Fruit fly (Drosophila melanogaster): ENCODE measurements around the gene tinc.
"Not testable (repeated sequence)": the region's sequence is repeated elsewhere in the genome, so short reads cannot be mapped to it uniquely, and the experiment has no call there.

tinc gene

DNA sequence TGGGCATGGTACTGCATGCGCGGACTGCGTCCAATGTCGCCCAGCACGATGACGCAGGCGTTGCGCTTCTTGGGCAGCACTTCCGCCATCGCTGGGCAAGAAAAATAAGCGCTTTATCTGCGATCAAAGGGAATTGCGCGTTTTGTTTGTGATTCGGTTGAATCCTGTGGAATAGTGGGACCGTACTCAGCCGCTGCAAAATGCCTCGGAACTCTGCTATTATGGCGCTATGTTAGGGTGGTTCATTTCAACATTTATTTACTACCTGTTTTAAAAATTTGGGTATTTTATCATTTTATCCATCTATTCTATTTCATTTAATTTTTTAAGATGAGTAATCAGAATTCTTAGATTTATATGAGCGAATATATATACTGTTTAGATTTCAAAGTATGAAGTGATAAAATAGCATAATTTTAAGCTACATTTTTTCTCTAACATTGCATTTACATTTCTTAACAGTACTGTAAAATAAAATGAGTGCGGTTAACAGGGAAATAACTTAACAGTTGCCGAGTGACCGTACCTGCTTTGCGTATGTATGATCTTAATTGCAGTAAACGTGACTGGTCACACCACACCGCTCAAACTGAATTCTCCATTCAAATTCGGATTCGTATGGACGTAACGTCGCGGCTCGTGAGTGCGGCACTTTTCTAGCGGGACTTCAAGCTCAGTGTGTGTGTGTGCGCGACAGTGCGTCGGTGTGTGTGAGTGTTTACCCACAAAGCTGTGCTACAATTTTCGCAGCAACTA lies at the start of gene tinc, which contains the start of gene Alg1:
Gene tinc, plus strand, starts transcription at position 591 of the 756 bp plus-strand sequence.
Gene Alg1, minus strand, starts transcription at position 184 of the 756 bp plus-strand sequence.
- TF ChIP-seq CG8478 (optimal IDR thresholded peaks at IDR 0.05) (no peak), CTCF (optimal IDR thresholded peaks at IDR 0.05) (no peak)

DNA sequence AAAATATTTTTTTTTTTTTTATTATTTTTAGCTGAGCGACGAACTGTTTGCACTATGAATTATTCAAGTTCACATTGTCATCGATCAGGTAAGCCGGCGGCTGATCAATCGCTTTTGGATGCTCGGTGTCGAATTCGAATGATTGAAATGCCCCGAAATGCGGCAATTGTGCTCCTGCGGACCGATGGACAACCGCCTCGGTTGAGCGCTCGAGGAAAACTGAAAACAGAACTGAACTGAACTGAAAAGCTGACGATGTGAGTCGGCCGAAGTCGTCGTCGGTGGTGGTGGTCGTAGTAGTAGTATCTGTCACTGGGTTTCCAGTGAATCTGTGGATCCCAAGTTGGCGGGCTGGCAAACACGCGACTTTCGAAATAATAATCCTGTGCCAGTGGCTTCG lies 49.1 kb upstream of the tinc start:
- no peak for TF ChIP-seq CG8478 (optimal IDR thresholded peaks at IDR 0.05)
- TF ChIP-seq CTCF (optimal IDR thresholded peaks at IDR 0.05) = no peak

DNA sequence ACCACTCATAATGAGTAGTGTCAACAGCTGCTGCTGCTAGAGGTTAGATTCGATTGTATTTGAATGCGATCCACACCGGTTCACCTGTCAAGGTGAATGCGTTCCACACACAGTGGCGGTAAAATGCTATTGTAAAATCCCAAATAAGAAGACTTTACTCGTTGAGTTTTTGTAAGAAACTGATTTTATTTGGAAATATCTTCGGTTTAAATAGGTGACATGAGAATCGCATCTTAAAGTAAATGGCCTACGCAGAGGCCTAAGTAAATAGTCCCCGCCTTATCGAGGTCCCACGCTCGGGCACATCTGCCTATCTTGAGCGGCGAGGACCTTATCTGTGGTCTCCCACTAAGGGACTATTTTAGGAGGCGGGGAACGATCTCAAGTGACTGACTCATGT lies 48.3 kb upstream of the tinc start, which contains the start of gene TyrR:
Gene TyrR, minus strand, starts transcription at position 101 of the 400 bp plus-strand sequence.
- not testable (repeated sequence) for TF ChIP-seq CTCF, CG8478 (optimal IDR thresholded peaks at IDR 0.05)

DNA sequence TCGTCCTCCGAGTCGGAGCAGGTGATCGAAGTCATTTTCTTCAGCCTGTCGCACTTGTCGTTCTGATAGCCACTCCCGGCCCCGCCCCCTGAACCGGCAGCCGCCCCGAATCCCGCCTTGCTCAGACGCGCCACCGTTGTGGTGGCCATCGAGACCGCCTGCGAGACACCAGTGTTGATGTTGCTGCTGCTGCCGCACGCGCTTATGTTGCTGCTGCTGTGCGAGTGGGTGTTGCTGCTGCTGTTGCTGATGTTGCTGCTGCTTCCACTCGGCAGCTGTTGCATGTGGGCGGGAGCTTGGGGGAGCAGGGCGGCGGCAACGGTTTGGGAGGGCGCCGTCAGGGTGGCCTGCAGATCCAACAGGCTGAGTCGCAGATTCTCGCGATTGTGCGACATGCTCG lies 37.4 kb upstream of the tinc start:
- TF ChIP-seq CG8478 (optimal IDR thresholded peaks at IDR 0.05) (no peak), CTCF (optimal IDR thresholded peaks at IDR 0.05) (no peak)

DNA sequence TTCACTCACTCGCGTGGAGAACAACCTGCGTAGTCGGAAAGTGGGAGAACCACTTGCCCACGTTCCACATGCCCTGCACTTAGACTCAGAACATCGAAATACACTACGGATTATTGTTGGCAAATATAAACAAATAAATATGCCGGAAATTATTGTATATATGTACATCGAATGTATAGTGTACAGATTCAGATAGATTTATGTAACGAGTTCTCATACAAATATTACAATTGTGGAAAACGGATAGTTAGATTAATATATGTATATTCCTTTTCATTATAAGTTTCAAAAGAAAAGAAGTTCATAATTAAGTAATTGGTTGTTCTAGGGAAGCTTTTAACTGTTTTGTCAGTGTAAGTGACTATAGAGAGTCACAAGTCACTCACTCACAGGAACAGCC lies 36.8 kb upstream of the tinc start:
- no peak for TF ChIP-seq CTCF (optimal IDR thresholded peaks at IDR 0.05)
- TF ChIP-seq CG8478 (optimal IDR thresholded peaks at IDR 0.05) = no peak

DNA sequence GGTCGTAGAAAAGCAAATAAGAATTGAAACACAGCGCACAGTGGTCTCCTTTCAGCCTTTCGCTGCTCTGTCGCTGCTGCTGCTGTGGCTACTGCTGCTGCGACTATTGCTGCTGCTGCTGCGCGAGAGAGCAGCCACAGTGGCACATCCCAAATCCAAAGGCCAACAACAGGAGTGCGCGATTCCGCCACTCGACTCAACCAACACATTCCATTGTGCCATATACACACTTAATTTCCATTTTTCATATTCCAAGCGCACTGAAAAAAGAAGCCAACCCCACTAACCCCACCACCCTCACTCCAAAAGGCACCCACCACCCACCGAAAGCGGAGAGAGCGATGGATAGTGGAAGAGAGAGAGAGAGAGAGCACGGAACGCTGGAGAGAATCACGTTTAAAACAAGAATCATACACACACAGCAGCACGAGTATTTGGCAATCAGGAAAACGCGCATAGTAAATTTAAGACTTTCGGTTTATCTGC lies 35.2 kb upstream of the tinc start:
- no peak for TF ChIP-seq CTCF (optimal IDR thresholded peaks at IDR 0.05)
- TF ChIP-seq CG8478 (optimal IDR thresholded peaks at IDR 0.05) = no peak

DNA sequence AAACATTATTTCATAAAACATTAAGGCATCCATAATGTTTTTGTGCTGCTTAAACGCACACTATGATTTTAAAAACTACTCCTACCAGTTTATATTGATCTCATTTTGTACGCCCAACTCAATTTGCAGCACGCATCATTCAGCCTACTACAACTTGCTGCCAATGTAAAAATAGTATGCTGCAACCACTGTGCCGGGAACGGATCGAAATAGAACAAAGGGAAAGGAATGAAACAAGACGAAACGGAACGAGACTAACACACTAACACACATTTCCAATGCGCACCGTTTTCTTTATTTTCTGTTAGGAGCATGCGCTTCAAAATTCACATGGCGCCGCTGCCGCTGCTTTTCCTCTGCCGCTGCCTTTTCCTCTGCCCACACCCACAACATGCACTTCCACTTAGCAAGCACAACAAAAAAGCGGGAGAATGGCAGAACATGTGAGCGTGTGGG lies 34.4 kb upstream of the tinc start:
- TF ChIP-seq CG8478 (optimal IDR thresholded peaks at IDR 0.05) (no peak), CTCF (optimal IDR thresholded peaks at IDR 0.05) (no peak)

DNA sequence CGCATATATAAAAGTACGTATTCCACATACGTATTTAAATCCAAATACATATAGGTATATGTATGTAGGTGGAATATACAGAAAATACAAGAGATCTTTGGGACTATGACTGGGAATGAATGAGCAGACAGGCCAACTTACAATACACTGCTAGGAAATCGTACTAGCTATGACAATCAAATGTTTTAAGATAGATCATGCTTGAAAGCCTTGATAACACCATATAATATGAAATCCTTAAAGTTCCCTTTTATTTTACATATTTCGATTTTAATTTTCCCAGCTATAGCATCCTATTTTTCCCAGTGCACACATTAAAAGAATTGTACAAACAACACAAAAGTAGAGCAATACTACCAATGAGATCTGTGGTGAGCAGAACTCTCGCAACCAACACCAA lies 30.0 kb upstream of the tinc start:
- no peak for TF ChIP-seq CTCF (optimal IDR thresholded peaks at IDR 0.05)
- TF ChIP-seq CG8478 (optimal IDR thresholded peaks at IDR 0.05) = no peak

DNA sequence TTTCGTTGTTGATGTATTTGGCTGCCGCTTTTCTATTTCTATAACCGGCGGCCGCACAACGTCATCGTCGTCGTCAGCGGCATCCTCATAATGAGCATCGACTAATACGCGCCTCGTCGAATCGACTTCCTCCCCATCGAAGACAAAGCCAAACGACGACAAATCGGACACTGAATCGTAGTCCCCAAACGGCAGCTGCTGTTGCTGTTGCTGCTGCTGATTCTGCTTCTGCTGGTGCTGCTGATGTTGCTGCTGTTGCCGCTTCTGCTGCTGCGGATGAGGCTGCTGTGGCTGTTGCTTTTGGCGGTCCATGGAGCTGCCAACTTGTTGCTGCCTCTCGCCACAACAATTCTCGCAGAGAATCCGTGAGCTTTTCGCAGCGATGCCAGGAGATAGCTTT lies 28.2 kb upstream of the tinc start:
- TF ChIP-seq CTCF (optimal IDR thresholded peaks at IDR 0.05) (no peak), CG8478 (optimal IDR thresholded peaks at IDR 0.05) (no peak)

DNA sequence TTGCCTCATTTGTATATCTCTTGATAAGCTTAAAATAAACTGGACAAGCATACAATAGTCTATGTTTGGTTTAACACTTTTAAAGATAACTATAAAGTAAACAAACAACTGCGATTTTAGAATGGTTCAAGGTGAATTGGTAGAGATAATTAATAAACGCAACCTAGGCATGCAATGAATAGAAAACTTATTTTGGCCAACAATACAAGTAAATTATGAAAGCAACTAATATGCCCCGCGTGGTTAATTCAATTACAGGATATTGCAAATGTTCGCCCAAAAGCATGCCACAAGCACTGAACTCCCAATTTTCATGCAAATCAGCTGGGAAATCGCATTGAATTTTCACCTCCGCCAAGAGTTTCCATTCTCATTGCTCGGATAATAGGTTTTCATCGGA lies 27.2 kb upstream of the tinc start:
- TF ChIP-seq CG8478 (optimal IDR thresholded peaks at IDR 0.05) (no peak), CTCF (optimal IDR thresholded peaks at IDR 0.05) (no peak)

DNA sequence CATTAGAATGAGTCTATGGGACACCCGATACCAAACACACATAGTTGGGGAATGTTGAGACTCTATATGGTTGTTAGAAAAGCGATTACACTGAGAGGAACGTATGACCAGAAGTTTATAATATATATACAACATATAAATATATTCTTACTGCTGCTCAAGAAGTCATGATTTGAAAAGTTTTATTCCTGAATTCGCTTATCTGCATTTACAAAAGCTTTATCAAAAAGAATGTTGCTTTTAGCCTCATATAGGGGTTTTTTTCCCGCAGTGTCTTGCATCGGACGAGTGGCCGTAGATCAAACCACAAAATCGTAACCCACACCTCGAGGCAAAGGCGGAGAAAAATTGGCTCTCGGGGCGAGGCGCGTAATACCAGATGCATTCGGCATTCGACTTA lies 23.6 kb upstream of the tinc start:
- TF ChIP-seq CG8478 (optimal IDR thresholded peaks at IDR 0.05) (no peak), CTCF (optimal IDR thresholded peaks at IDR 0.05) (no peak)

DNA sequence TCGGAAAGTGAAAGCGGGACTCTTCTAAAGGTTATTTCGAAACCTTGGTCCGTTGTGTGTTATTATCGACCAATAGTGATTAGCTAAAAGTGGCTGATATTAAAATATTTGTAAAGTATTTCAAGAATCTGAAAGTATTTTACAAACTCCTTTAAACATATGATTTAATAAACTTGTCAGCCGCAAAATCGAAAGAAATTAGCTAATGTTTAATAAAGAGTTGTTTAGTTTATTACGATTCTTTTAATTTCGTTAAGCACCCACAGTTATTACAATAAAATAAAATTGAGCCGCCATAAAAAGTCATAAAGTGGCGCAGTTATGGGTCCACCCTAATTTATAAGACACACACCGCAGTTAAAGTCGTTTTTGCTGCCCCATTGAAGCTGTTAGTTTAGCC lies 21.4 kb upstream of the tinc start:
- TF ChIP-seq CTCF (optimal IDR thresholded peaks at IDR 0.05) (no peak), CG8478 (optimal IDR thresholded peaks at IDR 0.05) (no peak)

DNA sequence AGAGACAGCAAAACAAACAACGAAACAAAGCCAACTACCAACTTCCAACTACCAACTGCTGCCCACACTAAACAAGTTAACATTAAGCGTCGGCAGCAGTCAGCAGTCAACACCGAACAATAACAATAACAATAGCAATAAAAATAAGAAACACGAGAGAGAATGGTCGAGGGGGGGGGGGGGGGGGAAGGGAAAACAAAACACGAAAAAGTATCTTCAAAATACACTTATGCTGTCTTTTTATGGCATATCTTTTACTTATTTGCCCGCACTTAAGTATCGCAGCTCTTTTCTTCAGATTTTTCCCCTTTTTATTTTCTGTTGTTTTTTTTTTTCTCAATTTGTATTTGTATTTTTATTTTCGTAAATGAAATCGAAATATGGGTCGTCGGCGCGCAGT lies 18.1 kb upstream of the tinc start:
- TF ChIP-seq CG8478 (optimal IDR thresholded peaks at IDR 0.05) = no peak
- no peak for TF ChIP-seq CTCF (optimal IDR thresholded peaks at IDR 0.05)

DNA sequence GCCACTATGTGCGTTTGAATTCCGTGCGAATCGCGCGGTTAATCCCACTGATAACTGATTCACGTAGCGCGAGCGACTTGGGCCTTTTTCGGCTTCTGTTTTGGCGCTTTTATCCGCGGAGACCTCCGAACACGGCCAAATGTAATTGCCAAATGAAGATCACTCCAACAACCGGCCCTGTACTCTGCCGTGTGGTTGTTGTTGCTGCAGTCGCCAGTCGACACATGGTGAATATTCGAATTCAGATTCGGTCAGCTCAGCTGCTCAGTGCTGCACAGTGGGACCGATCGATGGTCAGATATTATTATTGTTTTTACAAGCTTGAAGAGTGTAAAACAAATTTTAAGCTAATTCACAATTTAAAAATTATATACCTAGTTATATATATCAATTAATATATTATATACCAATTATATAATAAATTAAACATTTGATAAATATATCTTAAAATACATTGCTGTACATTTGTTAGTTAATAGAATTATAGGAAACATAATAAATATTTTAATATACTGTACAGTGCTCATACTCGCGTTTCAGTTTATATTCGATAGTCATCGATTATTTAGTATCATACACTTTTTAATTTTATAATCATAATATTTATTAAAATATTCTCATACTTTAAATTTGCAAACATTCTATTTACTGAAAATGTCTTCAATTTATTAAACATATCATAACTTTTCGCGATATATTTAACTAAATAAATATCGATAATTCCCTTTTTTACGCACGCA lies 16.8 kb upstream of the tinc start, which contains the start of gene CG43102:
Gene CG43102, minus strand, starts transcription at position 156 of the 740 bp plus-strand sequence.
- no peak for TF ChIP-seq CG8478 (optimal IDR thresholded peaks at IDR 0.05)
- TF ChIP-seq CTCF (optimal IDR thresholded peaks at IDR 0.05) = no peak

DNA sequence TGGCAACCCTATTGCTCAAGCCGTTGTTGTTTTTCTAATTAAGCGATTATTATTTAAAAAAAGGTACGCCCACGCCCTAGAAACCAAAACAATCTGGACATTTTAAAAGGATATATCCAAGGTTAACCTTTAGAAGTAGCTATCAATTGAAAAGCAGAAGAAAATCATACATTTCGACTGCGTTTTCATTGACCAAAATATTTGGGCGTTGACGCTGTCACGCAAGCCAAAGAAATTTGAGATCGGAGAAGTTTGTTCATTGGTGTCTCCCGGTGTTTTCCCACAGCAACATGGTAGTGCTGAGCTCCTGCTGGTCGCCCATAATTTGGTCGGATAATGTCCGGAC lies 16.3 kb upstream of the tinc start, which contains the start of gene pasi1:
Gene pasi1, plus strand, starts transcription at position 1 of the 346 bp plus-strand sequence.
- TF ChIP-seq CG8478 (optimal IDR thresholded peaks at IDR 0.05) (no peak), CTCF (optimal IDR thresholded peaks at IDR 0.05) (no peak)
